Fruit fly (Drosophila melanogaster) whole organism, embryonic: ENCODE data around the gene Grip75.

Source experiments
- ATbp ChIP-seq: fragments of 200-800 bp; sonication (Bioruptor generic); optimal IDR thresholded peaks from 2 replicates; lab custom pipeline; 2017; ENCODE audit warnings: missing biosample characterization, mild to moderate bottlenecking, missing genetic modification characterization, missing genetic modification reagents
- Abd-B ChIP-seq: fragments of 200-800 bp; sonication (Bioruptor generic); optimal IDR thresholded peaks from 2 replicates; lab custom pipeline; 2018; ENCODE audit warnings: missing biosample characterization, mild to moderate bottlenecking, missing genetic modification characterization, moderate library complexity
- Ada2b ChIP-seq: fragments of 200-800 bp; sonication (Bioruptor generic); IDR thresholded peaks from 2 replicates; pipeline ENCODE4 v1.3.6; 2022; ENCODE audit warnings: missing biosample characterization, missing genetic modification characterization
- CG10209 ChIP-seq: fragments of 200-800 bp; sonication (Bioruptor generic); optimal IDR thresholded peaks from 3 replicates; lab custom pipeline; 2017; ENCODE audit warnings: missing biosample characterization, mild to moderate bottlenecking, missing genetic modification characterization, missing genetic modification reagents
- CG10274 ChIP-seq: fragments of 200-800 bp; sonication (Bioruptor generic); optimal IDR thresholded peaks from 3 replicates; lab custom pipeline; 2017; ENCODE audit warnings: missing biosample characterization, mild to moderate bottlenecking, missing genetic modification characterization
- CG10654 ChIP-seq: fragments of 200-800 bp; sonication (Bioruptor generic); optimal IDR thresholded peaks from 2 replicates; lab custom pipeline; 2016; ENCODE audit warnings: missing biosample characterization, missing genetic modification characterization
- CG11695 ChIP-seq: fragments of 200-800 bp; sonication (Bioruptor generic); IDR thresholded peaks from 3 replicates; pipeline ENCODE4 v1.3.6; 2022; ENCODE audit warnings: missing biosample characterization, missing genetic modification characterization
- CG12769 ChIP-seq: fragments of 200-800 bp; sonication (Bioruptor generic); optimal IDR thresholded peaks from 2 replicates; lab custom pipeline; 2019; ENCODE audit warnings: missing biosample characterization, mild to moderate bottlenecking, missing genetic modification characterization, moderate library complexity
- CG14965 ChIP-seq: fragments of 200-800 bp; sonication (Bioruptor generic); optimal IDR thresholded peaks from 2 replicates; lab custom pipeline; 2016; ENCODE audit warnings: missing biosample characterization, missing genetic modification characterization, borderline replicate concordance
- CG15073 ChIP-seq: fragments of 200-800 bp; sonication (Bioruptor generic); optimal IDR thresholded peaks from 2 replicates; lab custom pipeline; 2016; ENCODE audit warnings: missing biosample characterization, missing genetic modification characterization
- CG15601 ChIP-seq: fragments of 200-800 bp; sonication (Bioruptor generic); optimal IDR thresholded peaks from 3 replicates; lab custom pipeline; 2019; ENCODE audit warnings: missing biosample characterization, mild to moderate bottlenecking, missing genetic modification characterization, moderate library complexity
- CG17328 ChIP-seq: fragments of 200-800 bp; sonication (Bioruptor generic); IDR thresholded peaks from 2 replicates; pipeline ENCODE4 v1.3.6; 2022; ENCODE audit warnings: missing biosample characterization, missing genetic modification characterization
- CG2875 ChIP-seq: fragments of 200-800 bp; sonication (Bioruptor generic); optimal IDR thresholded peaks from 2 replicates; lab custom pipeline; 2017; ENCODE audit warnings: missing biosample characterization, mild to moderate bottlenecking, missing genetic modification characterization, missing genetic modification reagents
- CG31441 ChIP-seq: fragments of 200-800 bp; sonication (Bioruptor generic); IDR thresholded peaks from 2 replicates; pipeline ENCODE4 v1.3.6; 2022; ENCODE audit warnings: missing biosample characterization, missing genetic modification characterization
- CG32772 ChIP-seq: fragments of 200-800 bp; sonication (Bioruptor generic); IDR thresholded peaks from 2 replicates; pipeline ENCODE4 v1.3.6; 2022; ENCODE audit warnings: missing biosample characterization, missing genetic modification characterization
- CG3726 ChIP-seq: fragments of 200-800 bp; sonication (Bioruptor generic); IDR thresholded peaks from 3 replicates; pipeline ENCODE4, ENCODE4 v1.3.6; 2022; ENCODE audit warnings: missing biosample characterization, missing genetic modification characterization
- CG3847 ChIP-seq: fragments of 200-800 bp; sonication (Bioruptor generic); IDR thresholded peaks from 2 replicates; pipeline ENCODE4 v1.3.6; 2022; ENCODE audit warnings: missing biosample characterization, missing genetic modification characterization
- CG4404 ChIP-seq: fragments of 200-800 bp; sonication (Bioruptor generic); IDR thresholded peaks from 2 replicates; pipeline ENCODE4 v1.3.6; 2022; ENCODE audit warnings: missing biosample characterization, missing genetic modification characterization
- CG5245 ChIP-seq: fragments of 200-800 bp; sonication (Bioruptor generic); optimal IDR thresholded peaks from 3 replicates; lab custom pipeline; 2016; ENCODE audit warnings: missing biosample characterization, missing genetic modification characterization
- CG7963 ChIP-seq: fragments of 200-800 bp; sonication (Bioruptor generic); IDR thresholded peaks from 3 replicates; pipeline ENCODE4 v1.3.6; 2022; ENCODE audit warnings: missing biosample characterization, missing genetic modification characterization; ENCODE audit not compliant: partially characterized antibody
- Dref ChIP-seq: fragments of 200-800 bp; sonication (Bioruptor generic); IDR thresholded peaks from 2 replicates; pipeline ENCODE4 v1.3.6; 2022; ENCODE audit warnings: missing biosample characterization, missing genetic modification characterization
- E2f1 ChIP-seq: fragments of 200-800 bp; sonication (Bioruptor generic); IDR thresholded peaks from 2 replicates; pipeline ENCODE4 v1.3.6; 2022; ENCODE audit warnings: missing biosample characterization, missing genetic modification characterization
- HHEX ChIP-seq: fragments of 200-800 bp; sonication (Bioruptor generic); optimal IDR thresholded peaks from 3 replicates; lab custom pipeline; 2017; ENCODE audit warnings: missing biosample characterization, mild to moderate bottlenecking, missing genetic modification characterization, missing genetic modification reagents
- Hmx ChIP-seq: fragments of 200-800 bp; sonication (Bioruptor generic); optimal IDR thresholded peaks from 2 replicates; lab custom pipeline; 2016; ENCODE audit warnings: missing biosample characterization, missing genetic modification characterization
- Hr39 ChIP-seq: fragments of >200 bp; optimal IDR thresholded peaks from 2 replicates; lab custom pipeline; 2017
- NC2β ChIP-seq: fragments of 200-800 bp; sonication (Bioruptor generic); optimal IDR thresholded peaks from 2 replicates; lab custom pipeline; 2016; ENCODE audit warnings: missing biosample characterization, missing genetic modification characterization
- Sox102F ChIP-seq: fragments of 200-800 bp; sonication (Bioruptor generic); optimal IDR thresholded peaks from 2 replicates; lab custom pipeline; 2018; ENCODE audit warnings: missing biosample characterization, mild to moderate bottlenecking, missing genetic modification characterization, moderate library complexity
- Xbp1 ChIP-seq: fragments of 200-800 bp; sonication (Bioruptor generic); optimal IDR thresholded peaks from 3 replicates; lab custom pipeline; 2016; ENCODE audit warnings: missing biosample characterization, mild to moderate bottlenecking, missing genetic modification characterization
- ase ChIP-seq: fragments of 200-800 bp; sonication (Bioruptor generic); IDR thresholded peaks from 3 replicates; pipeline ENCODE4 v1.3.6; 2022; ENCODE audit warnings: missing biosample characterization, missing genetic modification characterization
- br ChIP-seq: fragments of >200 bp; optimal IDR thresholded peaks from 2 replicates; lab custom pipeline; 2017
- bsh ChIP-seq, 2 experiments: fragments of 200-800 bp; sonication (Bioruptor generic); optimal IDR thresholded peaks; 2 replicates each; lab custom pipeline; 2017 to 2018; ENCODE audit warnings: mild to moderate bottlenecking in 2 of 2, missing biosample characterization in 2 of 2, missing genetic modification characterization in 2 of 2, moderate library complexity in 1 of 2
- da ChIP-seq: fragments of 200-800 bp; sonication (Bioruptor generic); optimal IDR thresholded peaks from 2 replicates; lab custom pipeline; 2016; ENCODE audit warnings: missing biosample characterization, missing genetic modification characterization
- dan ChIP-seq: fragments of 200-800 bp; sonication (Bioruptor generic); IDR thresholded peaks from 2 replicates; pipeline ENCODE4 v1.3.6; 2022; ENCODE audit warnings: missing biosample characterization, missing genetic modification characterization
- disco-r ChIP-seq: fragments of 200-800 bp; sonication (Bioruptor generic); optimal IDR thresholded peaks from 2 replicates; lab custom pipeline; 2016; ENCODE audit warnings: missing biosample characterization, missing genetic modification characterization
- esg ChIP-seq: fragments of 200-800 bp; sonication (Bioruptor generic); conservative IDR thresholded peaks from 2 replicates; pipeline ENCODE4 v1.3.6; 2022; ENCODE audit warnings: missing biosample characterization, missing genetic modification characterization
- fd3F ChIP-seq: fragments of 200-800 bp; sonication (Bioruptor generic); optimal IDR thresholded peaks from 2 replicates; lab custom pipeline; 2018; ENCODE audit warnings: missing biosample characterization, mild to moderate bottlenecking, missing genetic modification characterization, moderate library complexity
- fd64A ChIP-seq: fragments of 200-800 bp; sonication (Bioruptor generic); optimal IDR thresholded peaks from 3 replicates; lab custom pipeline; 2018; ENCODE audit warnings: missing biosample characterization, mild to moderate bottlenecking, missing genetic modification characterization
- hkb ChIP-seq, 2 experiments: fragments of 200-800 bp in 1 of 2; fragments of >200 bp in 1 of 2; sonication (Bioruptor generic) in 1 of 2; IDR thresholded peaks in 1 of 2; optimal IDR thresholded peaks in 1 of 2; 2 replicates each; pipeline versions ENCODE4 v1.3.6 to Lab custom; 2017 to 2022; ENCODE audit warnings: missing biosample characterization in 1 of 2, missing genetic modification characterization in 1 of 2
- kay ChIP-seq: fragments of 200-800 bp; sonication (Bioruptor generic); optimal IDR thresholded peaks from 2 replicates; lab custom pipeline; 2016; ENCODE audit warnings: missing biosample characterization, missing genetic modification characterization
- lmd ChIP-seq: fragments of 200-800 bp; sonication (Bioruptor generic); IDR thresholded peaks from 2 replicates; pipeline ENCODE4 v1.3.6; 2022; ENCODE audit warnings: missing biosample characterization, missing genetic modification characterization
- onecut ChIP-seq: fragments of 200-800 bp; sonication (Bioruptor generic); IDR thresholded peaks from 2 replicates; pipeline ENCODE4 v1.3.6; 2022; ENCODE audit warnings: missing biosample characterization, missing genetic modification characterization
- otp ChIP-seq: fragments of 200-800 bp; sonication (Bioruptor generic); IDR thresholded peaks from 3 replicates; pipeline ENCODE4, ENCODE4 v1.3.6; 2022; ENCODE audit warnings: missing biosample characterization, missing genetic modification characterization
- pfk ChIP-seq: fragments of 200-800 bp; sonication (Bioruptor generic); optimal IDR thresholded peaks from 2 replicates; lab custom pipeline; 2018; ENCODE audit warnings: missing biosample characterization, mild to moderate bottlenecking, missing genetic modification characterization, moderate library complexity
- prd ChIP-seq, 3 experiments: fragments of >200 bp in 2 of 3; fragments of 200-800 bp in 1 of 3; sonication (Bioruptor generic) in 1 of 3; optimal IDR thresholded peaks in 2 of 3; IDR thresholded peaks in 1 of 3; 2 replicates in 2 of 3; 3 replicates in 1 of 3; pipeline versions ENCODE4 v1.3.6 to Lab custom; 2017 to 2022; ENCODE audit warnings: missing biosample characterization in 1 of 3, missing genetic modification characterization in 1 of 3
- row ChIP-seq: fragments of 200-800 bp; sonication (Bioruptor generic); IDR thresholded peaks from 3 replicates; pipeline ENCODE4 v1.3.6; 2022; ENCODE audit warnings: missing biosample characterization, missing genetic modification characterization
- schlank ChIP-seq: fragments of 200-800 bp; sonication (Bioruptor generic); optimal IDR thresholded peaks from 2 replicates; lab custom pipeline; 2018; ENCODE audit warnings: missing biosample characterization, mild to moderate bottlenecking, missing genetic modification characterization
- so ChIP-seq: fragments of 200-800 bp; sonication (Bioruptor generic); IDR thresholded peaks from 3 replicates; pipeline ENCODE4 v1.3.6; 2022; ENCODE audit warnings: missing biosample characterization, missing genetic modification characterization
- stc ChIP-seq: fragments of 200-800 bp; sonication (Bioruptor generic); IDR thresholded peaks from 2 replicates; pipeline ENCODE4 v1.3.6; 2022; ENCODE audit warnings: missing biosample characterization, missing genetic modification characterization
- tgo ChIP-seq: fragments of 200-800 bp; sonication (Bioruptor generic); IDR thresholded peaks from 3 replicates; pipeline ENCODE4 v1.3.6; 2022; ENCODE audit warnings: missing biosample characterization, missing genetic modification characterization
- unc-4 ChIP-seq: fragments of 200-800 bp; sonication (Bioruptor generic); IDR thresholded peaks from 2 replicates; pipeline ENCODE4 v1.3.6; 2022; ENCODE audit warnings: missing biosample characterization, missing genetic modification characterization; ENCODE audit not compliant: partially characterized antibody

Grip75 gene

DNA sequence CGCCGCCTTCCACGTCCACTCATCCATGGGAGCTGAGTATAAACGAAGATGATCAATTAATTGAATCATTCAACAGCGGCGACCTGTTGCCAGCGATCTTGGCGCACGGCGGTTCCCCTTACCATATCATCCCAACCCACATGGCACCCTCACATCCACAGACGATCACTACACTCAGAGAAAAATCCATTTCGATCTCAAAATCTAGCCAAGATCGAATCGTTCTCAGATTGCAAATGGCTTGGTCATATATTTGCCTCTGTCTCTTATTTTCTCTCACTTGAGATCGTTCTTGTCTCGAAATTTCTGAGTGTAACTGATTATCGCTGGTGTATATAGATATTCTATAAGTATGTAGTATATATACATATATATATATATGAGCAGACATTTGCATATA, 14.7 kb upstream of the Grip75 start (continued):
- TF ChIP-seq CG3847 (GFP tag; lab: Robert Waterston, UW) (peak; percentile 56), da (no peak), E2f1 (peak; percentile 57), Ada2b (peak; percentile 43; the same call in 1 of the 2 replicates), CG5245 (GFP tag; lab: Kevin White, UChicago) (peak; percentile 44), schlank (tag; lab: Kevin White, UChicago) (peak; percentile 26), CG31441 (GFP tag; lab: Robert Waterston, UW) (peak; percentile 64), Dref (GFP tag; lab: Robert Waterston, UW) (no peak), CG11695 (peak; percentile 41; the same call in 1 of the 3 replicates), CG15073 (GFP tag; lab: Kevin White, UChicago) (no peak), CG10654 (GFP tag; lab: Kevin White, UChicago) (peak; percentile 28), bsh (GFP tag; optimal IDR thresholded peaks at IDR 0.05; lab: Kevin White, UChicago) (peak in 1 of 2 experiments; percentile 68), unc-4 (GFP tag; lab: Robert Waterston, UW) (no peak), Xbp1 (peak; percentile 61), otp (GFP tag; lab: Robert Waterston, UW) (peak; percentile 26; the same call in 1 of the 3 replicates), CG32772 (GFP tag; lab: Robert Waterston, UW) (peak; percentile 51; the same call in 1 of the 2 replicates), Sox102F (GFP tag; lab: Kevin White, UChicago) (peak; percentile 65), HHEX (peak; percentile 61), NC2β (GFP tag; lab: Kevin White, UChicago) (no peak), prd (optimal IDR thresholded peaks at IDR 0.05; lab: Kevin White, UChicago) (no peak), prd (GFP tag; IDR thresholded peaks at IDR 0.05; lab: Robert Waterston, UW) (peak; percentile 63; the same call in 2 of the 3 replicates), fd3F (GFP tag; lab: Kevin White, UChicago) (peak; percentile 33), CG12769 (peak; percentile 71), CG4404 (GFP tag; lab: Robert Waterston, UW) (no peak), br (lab: Kevin White, UChicago) (no peak), stc (GFP tag; lab: Robert Waterston, UW) (0 out of 2 replicates have a peak, but pooled peaks have one; percentile 24), esg (GFP tag; lab: Robert Waterston, UW) (peak; percentile 61), onecut (GFP tag; lab: Robert Waterston, UW) (peak; percentile 38; the same call in 1 of the 2 replicates), kay (GFP tag; lab: Kevin White, UChicago) (peak; percentile 41), row (GFP tag; lab: Robert Waterston, UW) (peak; percentile 81), tgo (GFP tag; lab: Robert Waterston, UW) (peak; percentile 72; the same call in 2 of the 3 replicates), hkb (optimal IDR thresholded peaks at IDR 0.05; lab: Kevin White, UChicago) (no peak), hkb (GFP tag; IDR thresholded peaks at IDR 0.05; lab: Robert Waterston, UW) (peak; percentile 65), ase (GFP tag; lab: Robert Waterston, UW) (peak; percentile 58; the same call in 1 of the 3 replicates), disco-r (GFP tag; lab: Kevin White, UChicago) (no peak), pfk (GFP tag; lab: Kevin White, UChicago) (no peak), lmd (GFP tag; lab: Robert Waterston, UW) (peak; percentile 71; the same call in 1 of the 2 replicates), CG10209 (GFP tag; lab: Kevin White, UChicago) (peak; percentile 39), dan (no peak), CG14965 (no peak), Hr39 (lab: Kevin White, UChicago) (no peak), Abd-B (GFP tag; lab: Kevin White, UChicago) (peak; percentile 35), CG15601 (peak; percentile 35), CG17328 (no peak), CG10274 (GFP tag; lab: Kevin White, UChicago) (no peak), fd64A (no peak), Hmx (no peak), so (GFP tag; lab: Robert Waterston, UW) (peak; percentile 51; the same call in 1 of the 3 replicates), ATbp (peak; percentile 49), CG2875 (GFP tag; lab: Kevin White, UChicago) (peak; percentile 24), CG7963 (no peak), CG3726 (GFP tag; lab: Robert Waterston, UW) (no peak)
